Fruit fly (Drosophila melanogaster): ENCODE results near the gene Strip.

The Strip gene

DNA sequence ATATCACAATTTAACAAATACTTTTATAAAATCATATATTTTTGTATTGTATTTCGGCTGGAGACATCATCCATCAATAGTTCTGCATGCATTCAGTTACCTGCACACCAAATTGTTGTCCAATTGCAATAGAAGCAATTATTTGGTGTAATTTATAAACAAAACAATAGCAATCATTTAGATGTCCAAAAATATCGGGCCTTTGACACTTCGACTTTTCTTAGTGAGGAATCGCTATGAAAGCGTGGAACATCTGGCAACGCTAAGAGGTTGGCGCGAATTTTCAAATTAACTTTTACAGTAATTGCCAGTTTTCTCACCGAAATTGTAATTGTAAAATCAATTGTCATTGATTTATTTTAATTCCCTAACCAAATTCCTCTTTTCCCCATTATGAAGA, 6.1 kb upstream of the Strip start, which contains the start of gene CG14969:
TSS of gene CG14969 (minus strand) at position 195 of the 400 bp plus-strand sequence.
- TF ChIP-seq Vsx2 (GFP tag; optimal IDR thresholded peaks at IDR 0.05; ENCODE audit: partially characterized antibody) (peak; percentile 99), Jra (GFP tag; optimal IDR thresholded peaks at IDR 0.05) (no peak), dl (GFP tag; optimal IDR thresholded peaks at IDR 0.05; ENCODE audit: insufficient read depth in 1 of 2, partially characterized antibody in 2 of 2) (peak; percentile 57 to 68), foxo (GFP tag; optimal IDR thresholded peaks at IDR 0.05) (peak in 1 of 2 experiments; percentile 32), CG9705 (GFP tag; optimal IDR thresholded peaks at IDR 0.05) (no peak), Dif (GFP tag; optimal IDR thresholded peaks at IDR 0.05; ENCODE audit: partially characterized antibody) (peak; percentile 96), pan (optimal IDR thresholded peaks at IDR 0.05) (no peak), dsf (GFP tag; optimal IDR thresholded peaks at IDR 0.05; ENCODE audit: borderline replicate concordance) (no peak), Dfd (GFP tag; optimal IDR thresholded peaks at IDR 0.05) (no peak), Hr83 (GFP tag; optimal IDR thresholded peaks at IDR 0.05; ENCODE audit: poor library complexity, severe bottlenecking) (peak; percentile 3)

DNA sequence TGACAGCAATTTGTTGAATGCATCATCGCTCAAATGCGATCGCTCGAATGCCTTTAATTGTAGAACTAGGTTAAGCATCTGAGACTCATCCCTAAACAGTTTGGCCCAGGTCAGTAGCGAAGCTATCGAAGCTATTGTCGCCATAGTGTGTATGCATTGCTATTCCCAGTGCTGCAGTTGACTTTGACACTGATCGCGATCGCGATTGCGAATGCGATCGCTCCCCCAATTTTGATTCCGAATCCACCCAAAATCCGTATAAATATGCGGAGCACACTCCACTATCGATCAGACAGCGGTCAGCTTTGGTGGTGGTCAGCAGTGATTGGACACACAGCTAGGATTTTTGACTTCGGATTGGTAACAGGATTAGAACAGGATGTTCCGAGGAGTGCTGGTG, 1.1 kb upstream of the Strip start, which contains the start of gene CG14961:
TSS of gene CG14961 (plus strand) at position 301 of the 400 bp plus-strand sequence.
- no peak for TF ChIP-seq Hnf4 (GFP tag; optimal IDR thresholded peaks at IDR 0.05)
- no peak for TF ChIP-seq sv (GFP tag; optimal IDR thresholded peaks at IDR 0.05)
- no peak for TF ChIP-seq dsf (GFP tag; optimal IDR thresholded peaks at IDR 0.05; ENCODE audit: borderline replicate concordance)
- no peak for TF ChIP-seq Myc (optimal IDR thresholded peaks at IDR 0.05)
- TF ChIP-seq fru (GFP tag; optimal IDR thresholded peaks at IDR 0.05): no peak
- no peak for TF ChIP-seq jim (GFP tag; optimal IDR thresholded peaks at IDR 0.05)
- no peak for TF ChIP-seq CrebA (GFP tag; optimal IDR thresholded peaks at IDR 0.05; ENCODE audit: borderline replicate concordance)
- no peak for TF ChIP-seq tai (GFP tag; optimal IDR thresholded peaks at IDR 0.05)
- no peak for TF ChIP-seq Jra (GFP tag; optimal IDR thresholded peaks at IDR 0.05)
- TF ChIP-seq brk (GFP tag; optimal IDR thresholded peaks at IDR 0.05): no peak
- no peak for TF ChIP-seq psq (GFP tag; optimal IDR thresholded peaks at IDR 0.05)
- TF ChIP-seq HLH106 (tag; optimal IDR thresholded peaks at IDR 0.05): no peak
- TF ChIP-seq CG32264 (GFP tag; optimal IDR thresholded peaks at IDR 0.05): no peak
- no peak for TF ChIP-seq rgr (GFP tag; optimal IDR thresholded peaks at IDR 0.05)

DNA sequence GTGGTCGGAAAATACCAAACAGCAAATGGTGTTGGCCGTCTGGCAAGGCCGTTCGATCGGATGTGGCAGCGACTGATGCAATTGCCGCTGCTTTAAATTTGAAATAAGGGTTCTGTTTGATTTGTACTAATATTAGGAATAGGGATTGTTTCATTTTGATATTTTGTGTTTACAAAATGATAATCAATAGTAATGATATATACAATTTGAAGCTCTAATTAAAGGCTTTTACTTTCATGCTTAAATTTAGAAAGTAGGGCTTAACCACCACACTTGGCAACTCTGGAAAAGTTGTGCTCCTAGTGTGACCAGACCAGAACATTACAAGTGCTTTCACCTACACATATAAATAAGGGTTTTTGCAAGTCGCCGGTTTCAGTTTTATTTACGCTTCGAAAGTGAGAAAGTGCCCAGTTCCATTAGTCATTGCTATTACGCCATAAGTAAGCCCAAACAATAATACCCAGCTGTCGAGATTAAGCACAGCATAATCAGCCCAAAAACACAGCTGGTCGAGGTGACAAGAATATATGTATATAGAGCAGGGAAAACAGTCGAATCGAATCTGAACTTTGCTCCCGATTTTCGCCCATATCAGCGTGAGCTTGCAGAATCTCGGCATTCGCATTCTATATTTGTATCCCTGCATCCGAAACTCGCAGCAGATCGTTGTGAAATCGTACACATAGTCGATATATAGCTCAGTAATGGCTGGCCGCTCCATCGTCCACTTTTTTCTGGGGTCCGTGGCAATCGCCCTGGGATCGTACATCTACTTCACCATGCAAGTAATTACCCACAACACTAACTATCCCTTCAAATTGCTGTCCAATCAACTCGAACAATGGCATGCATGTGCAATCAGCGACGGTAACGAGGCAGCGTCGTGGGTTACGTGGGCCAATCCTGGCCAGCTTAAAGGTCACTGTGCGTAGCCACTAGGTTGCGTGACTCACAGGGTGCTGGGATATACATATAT, 2.5 kb downstream of the Strip start, which contains the start of gene Gtpx:
TSS of gene Gtpx (plus strand) at position 341 of the 979 bp plus-strand sequence.
- TF ChIP-seq Hr78 (GFP tag; optimal IDR thresholded peaks at IDR 0.05) (no peak), Hnf4 (GFP tag; optimal IDR thresholded peaks at IDR 0.05) (peak; percentile 78), tai (GFP tag; optimal IDR thresholded peaks at IDR 0.05) (no peak), pan (optimal IDR thresholded peaks at IDR 0.05) (no peak), Myc (optimal IDR thresholded peaks at IDR 0.05) (peak; percentile 76), HLH106 (tag; optimal IDR thresholded peaks at IDR 0.05) (peak; percentile 59), Vsx2 (GFP tag; optimal IDR thresholded peaks at IDR 0.05; ENCODE audit: partially characterized antibody) (no peak), dl (GFP tag; optimal IDR thresholded peaks at IDR 0.05; ENCODE audit: insufficient read depth in 1 of 2, partially characterized antibody in 2 of 2) (no peak), rgr (GFP tag; optimal IDR thresholded peaks at IDR 0.05) (peak; percentile 43), Abd-B (GFP tag; optimal IDR thresholded peaks at IDR 0.05) (no peak), lola (GFP tag; optimal IDR thresholded peaks at IDR 0.05) (no peak), Hr83 (GFP tag; optimal IDR thresholded peaks at IDR 0.05; ENCODE audit: poor library complexity, severe bottlenecking) (peak; percentile 73), sage (GFP tag; optimal IDR thresholded peaks at IDR 0.05) (no peak), woc (GFP tag; optimal IDR thresholded peaks at IDR 0.05) (no peak), Dfd (GFP tag; optimal IDR thresholded peaks at IDR 0.05) (no peak), Mio (GFP tag; optimal IDR thresholded peaks at IDR 0.05) (no peak), jim (GFP tag; optimal IDR thresholded peaks at IDR 0.05) (no peak), Dif (GFP tag; optimal IDR thresholded peaks at IDR 0.05; ENCODE audit: partially characterized antibody) (no peak), N (GFP tag; optimal IDR thresholded peaks at IDR 0.05) (no peak), foxo (GFP tag; optimal IDR thresholded peaks at IDR 0.05) (peak in 1 of 2 experiments; percentile 68), CG9705 (GFP tag; optimal IDR thresholded peaks at IDR 0.05) (peak; percentile 56), h (GFP tag; optimal IDR thresholded peaks at IDR 0.05) (peak; percentile 66), brk (GFP tag; optimal IDR thresholded peaks at IDR 0.05) (no peak), sv (GFP tag; optimal IDR thresholded peaks at IDR 0.05) (peak; percentile 25), GATAd (GFP tag; optimal IDR thresholded peaks at IDR 0.05) (no peak), CrebA (GFP tag; optimal IDR thresholded peaks at IDR 0.05; ENCODE audit: borderline replicate concordance) (no peak), OdsH (GFP tag; optimal IDR thresholded peaks at IDR 0.05) (no peak), br (GFP tag; optimal IDR thresholded peaks at IDR 0.05) (peak; percentile 32), Rel (GFP tag; optimal IDR thresholded peaks at IDR 0.05) (no peak), Rel (tag; optimal IDR thresholded peaks at IDR 0.05) (peak; percentile 70), ey (GFP tag; optimal IDR thresholded peaks at IDR 0.05) (peak; percentile 57), CG32264 (GFP tag; optimal IDR thresholded peaks at IDR 0.05) (no peak), psq (GFP tag; optimal IDR thresholded peaks at IDR 0.05) (peak; percentile 37), Jra (GFP tag; optimal IDR thresholded peaks at IDR 0.05) (no peak), dsf (GFP tag; optimal IDR thresholded peaks at IDR 0.05; ENCODE audit: borderline replicate concordance) (no peak), dmrt93B (GFP tag; optimal IDR thresholded peaks at IDR 0.05) (no peak), fru (GFP tag; optimal IDR thresholded peaks at IDR 0.05) (peak; percentile 35), usp (GFP tag; optimal IDR thresholded peaks at IDR 0.05) (no peak), Sp1 (GFP tag; optimal IDR thresholded peaks at IDR 0.05) (peak; percentile 47)

Data from whole organism, wandering third instar larva.